Fruit fly (Drosophila melanogaster) whole organism, embryonic: ENCODE measurements around the gene Vajk3.

ENCODE experiments used
- BtbVII ChIP-seq: fragments of 200-800 bp; sonication (Bioruptor generic); optimal IDR thresholded peaks from 3 replicates; lab custom pipeline; 2017; ENCODE audit warnings: missing biosample characterization, mild to moderate bottlenecking, missing genetic modification characterization
- Bteb2 ChIP-seq: fragments of 200-800 bp; sonication (Bioruptor generic); optimal IDR thresholded peaks from 2 replicates; lab custom pipeline; 2016; ENCODE audit warnings: missing biosample characterization, missing genetic modification characterization
- CG10147 ChIP-seq: fragments of 200-800 bp; sonication (Bioruptor generic); optimal IDR thresholded peaks from 2 replicates; lab custom pipeline; 2019; ENCODE audit warnings: missing biosample characterization, mild to moderate bottlenecking, missing genetic modification characterization, moderate library complexity
- CG10267 ChIP-seq: fragments of 200-800 bp; sonication (Bioruptor generic); optimal IDR thresholded peaks from 2 replicates; lab custom pipeline; 2018; ENCODE audit warnings: missing biosample characterization, mild to moderate bottlenecking, missing genetic modification characterization, moderate library complexity
- CG10959 ChIP-seq: fragments of 200-800 bp; sonication (Bioruptor generic); IDR thresholded peaks from 2 replicates; pipeline ENCODE4 v1.3.6; 2022; ENCODE audit warnings: missing biosample characterization, missing genetic modification characterization
- CG10979 ChIP-seq: fragments of 200-800 bp; sonication (Bioruptor generic); optimal IDR thresholded peaks from 2 replicates; lab custom pipeline; 2018; ENCODE audit warnings: missing biosample characterization, mild to moderate bottlenecking, missing genetic modification characterization, moderate library complexity
- CG11398 ChIP-seq: fragments of 200-800 bp; sonication (Bioruptor generic); optimal IDR thresholded peaks from 2 replicates; lab custom pipeline; 2016; ENCODE audit warnings: missing biosample characterization, missing genetic modification characterization
- CG14667 ChIP-seq: fragments of 200-800 bp; sonication (Bioruptor generic); IDR thresholded peaks from 2 replicates; pipeline ENCODE4 v1.3.6; 2022; ENCODE audit warnings: missing biosample characterization, missing genetic modification characterization
- CG14965 ChIP-seq: fragments of 200-800 bp; sonication (Bioruptor generic); optimal IDR thresholded peaks from 2 replicates; lab custom pipeline; 2016; ENCODE audit warnings: missing biosample characterization, missing genetic modification characterization, borderline replicate concordance
- CG2129 ChIP-seq: fragments of 200-800 bp; sonication (Bioruptor generic); IDR thresholded peaks from 2 replicates; pipeline ENCODE4 v1.3.6; 2022; ENCODE audit warnings: missing biosample characterization, missing genetic modification characterization; ENCODE audit not compliant: partially characterized antibody
- CG31441 ChIP-seq: fragments of 200-800 bp; sonication (Bioruptor generic); IDR thresholded peaks from 2 replicates; pipeline ENCODE4 v1.3.6; 2022; ENCODE audit warnings: missing biosample characterization, missing genetic modification characterization
- CG3726 ChIP-seq: fragments of 200-800 bp; sonication (Bioruptor generic); IDR thresholded peaks from 3 replicates; pipeline ENCODE4, ENCODE4 v1.3.6; 2022; ENCODE audit warnings: missing biosample characterization, missing genetic modification characterization
- CG42726 ChIP-seq: fragments of 200-800 bp; sonication (Bioruptor generic); IDR thresholded peaks from 2 replicates; pipeline ENCODE4 v1.3.6; 2022; ENCODE audit warnings: missing biosample characterization, missing genetic modification characterization; ENCODE audit not compliant: partially characterized antibody
- CG43689 ChIP-seq: fragments of 200-800 bp; sonication (Bioruptor generic); IDR thresholded peaks from 2 replicates; pipeline ENCODE4 v1.3.6; 2022; ENCODE audit warnings: missing biosample characterization, missing genetic modification characterization
- CG4820 ChIP-seq: fragments of 200-800 bp; sonication (Bioruptor generic); optimal IDR thresholded peaks from 3 replicates; lab custom pipeline; 2016; ENCODE audit warnings: missing biosample characterization, missing genetic modification characterization
- CG6175 ChIP-seq: fragments of 200-800 bp; sonication (Bioruptor generic); IDR thresholded peaks from 3 replicates; pipeline ENCODE4 v1.3.6; 2022; ENCODE audit warnings: missing biosample characterization, missing genetic modification characterization
- CG6689 ChIP-seq: fragments of 200-800 bp; sonication (Bioruptor generic); IDR thresholded peaks from 2 replicates; pipeline ENCODE4 v1.3.6; 2022; ENCODE audit warnings: missing biosample characterization, missing genetic modification characterization
- CG7786 ChIP-seq: fragments of 200-800 bp; sonication (Bioruptor generic); optimal IDR thresholded peaks from 2 replicates; lab custom pipeline; 2016; ENCODE audit warnings: missing biosample characterization, missing genetic modification characterization
- CG9609 ChIP-seq: fragments of 200-800 bp; sonication (Bioruptor generic); optimal IDR thresholded peaks from 3 replicates; lab custom pipeline; 2016; ENCODE audit warnings: missing biosample characterization, missing genetic modification characterization
- CG9876 ChIP-seq: fragments of 200-800 bp; sonication (Bioruptor generic); optimal IDR thresholded peaks from 2 replicates; lab custom pipeline; 2016; ENCODE audit warnings: missing biosample characterization, missing genetic modification characterization
- CoRest ChIP-seq: fragments of 200-800 bp; sonication (Bioruptor generic); optimal IDR thresholded peaks from 3 replicates; lab custom pipeline; 2018; ENCODE audit warnings: missing biosample characterization, mild to moderate bottlenecking, missing genetic modification characterization, moderate library complexity
- Deaf1 ChIP-seq: fragments of 200-800 bp; optimal IDR thresholded peaks from 3 replicates; lab custom pipeline; 2019; ENCODE audit warnings: missing biosample characterization, mild to moderate bottlenecking, missing genetic modification characterization, moderate library complexity
- Drgx ChIP-seq: fragments of 200-800 bp; sonication (Bioruptor generic); IDR thresholded peaks from 2 replicates; pipeline ENCODE4 v1.3.6; 2022; ENCODE audit warnings: missing biosample characterization, missing genetic modification characterization
- Gsc ChIP-seq: fragments of 200-800 bp; sonication (Bioruptor generic); IDR thresholded peaks from 2 replicates; pipeline ENCODE4 v1.3.6; 2022; ENCODE audit warnings: missing biosample characterization, missing genetic modification characterization
- HHEX ChIP-seq: fragments of 200-800 bp; sonication (Bioruptor generic); optimal IDR thresholded peaks from 3 replicates; lab custom pipeline; 2017; ENCODE audit warnings: missing biosample characterization, mild to moderate bottlenecking, missing genetic modification characterization, missing genetic modification reagents
- HLHmδ ChIP-seq: fragments of 200-800 bp; sonication (Bioruptor generic); optimal IDR thresholded peaks from 2 replicates; lab custom pipeline; 2018; ENCODE audit warnings: missing biosample characterization, mild to moderate bottlenecking, missing genetic modification characterization, moderate library complexity
- Hey ChIP-seq: fragments of 200-800 bp; sonication (Bioruptor generic); optimal IDR thresholded peaks from 3 replicates; lab custom pipeline; 2018; ENCODE audit warnings: missing biosample characterization, mild to moderate bottlenecking, missing genetic modification characterization
- HmgZ ChIP-seq: fragments of 200-800 bp; sonication (Bioruptor generic); optimal IDR thresholded peaks from 2 replicates; lab custom pipeline; 2018; ENCODE audit warnings: missing biosample characterization, mild to moderate bottlenecking, missing genetic modification characterization
- Hr78 ChIP-seq, 2 experiments: fragments of 200-800 bp in 1 of 2; fragments of >200 bp in 1 of 2; sonication (Bioruptor generic) in 1 of 2; optimal IDR thresholded peaks; 2 replicates each; lab custom pipeline; 2017 to 2019; ENCODE audit warnings: missing biosample characterization in 2 of 2, missing genetic modification characterization in 2 of 2, mild to moderate bottlenecking in 1 of 2, moderate library complexity in 1 of 2
- Myb ChIP-seq: fragments of 200-800 bp; sonication (Bioruptor generic); optimal IDR thresholded peaks from 2 replicates; lab custom pipeline; 2016; ENCODE audit warnings: missing biosample characterization, missing genetic modification characterization
- NC2α ChIP-seq: fragments of 200-800 bp; sonication (Bioruptor generic); optimal IDR thresholded peaks from 2 replicates; lab custom pipeline; 2016; ENCODE audit warnings: missing biosample characterization, missing genetic modification characterization
- Oaz ChIP-seq: fragments of 200-800 bp; sonication (Bioruptor generic); IDR thresholded peaks from 2 replicates; pipeline ENCODE4 v1.3.6; 2022; ENCODE audit warnings: missing biosample characterization, missing genetic modification characterization
- Optix ChIP-seq: fragments of 200-800 bp; sonication (Bioruptor generic); IDR thresholded peaks from 3 replicates; pipeline ENCODE4 v1.3.6; 2022; ENCODE audit warnings: missing biosample characterization, missing genetic modification characterization
- Usf ChIP-seq: fragments of 200-800 bp; sonication (Bioruptor generic); optimal IDR thresholded peaks from 2 replicates; lab custom pipeline; 2017; ENCODE audit warnings: missing genotype, missing biosample characterization, missing genetic modification characterization
- YL-1 ChIP-seq: fragments of 200-800 bp; sonication (Bioruptor generic); optimal IDR thresholded peaks from 3 replicates; lab custom pipeline; 2017; ENCODE audit warnings: missing biosample characterization, mild to moderate bottlenecking, missing genetic modification characterization
- amos ChIP-seq: fragments of 200-800 bp; sonication (Bioruptor generic); IDR thresholded peaks from 2 replicates; pipeline ENCODE4 v1.3.6; 2022; ENCODE audit warnings: missing biosample characterization, missing genetic modification characterization; ENCODE audit not compliant: partially characterized antibody
- ash1 ChIP-seq: fragments of 200-800 bp; sonication (Bioruptor generic); optimal IDR thresholded peaks from 2 replicates; lab custom pipeline; 2018; ENCODE audit warnings: missing biosample characterization, mild to moderate bottlenecking, missing genetic modification characterization
- az2 ChIP-seq: fragments of 200-800 bp; sonication (Bioruptor generic); optimal IDR thresholded peaks from 3 replicates; lab custom pipeline; 2016; ENCODE audit warnings: missing biosample characterization, missing genetic modification characterization
- bab2 ChIP-seq: fragments of 200-800 bp; sonication (Bioruptor generic); optimal IDR thresholded peaks from 2 replicates; lab custom pipeline; 2016; ENCODE audit warnings: missing biosample characterization, missing genetic modification characterization
- br ChIP-seq: fragments of >200 bp; optimal IDR thresholded peaks from 2 replicates; lab custom pipeline; 2017
- cato ChIP-seq: fragments of 200-800 bp; sonication (Bioruptor generic); optimal IDR thresholded peaks from 2 replicates; lab custom pipeline; 2016; ENCODE audit warnings: missing biosample characterization, missing genetic modification characterization, borderline replicate concordance
- cg ChIP-seq: fragments of 200-800 bp; sonication (Bioruptor generic); optimal IDR thresholded peaks from 3 replicates; lab custom pipeline; 2019; ENCODE audit warnings: missing biosample characterization, mild to moderate bottlenecking, missing genetic modification characterization, moderate library complexity
- chinmo ChIP-seq: fragments of 200-800 bp; sonication (Bioruptor generic); IDR thresholded peaks from 4 replicates; pipeline ENCODE4 v1.3.6; 2022; ENCODE audit warnings: missing biosample characterization, missing genetic modification characterization; ENCODE audit not compliant: partially characterized antibody
- gsb-n ChIP-seq: fragments of 200-800 bp; sonication (Bioruptor generic); optimal IDR thresholded peaks from 3 replicates; lab custom pipeline; 2018; ENCODE audit warnings: missing biosample characterization, mild to moderate bottlenecking, missing genetic modification characterization
- hb ChIP-seq: fragments of 200-800 bp; sonication (Bioruptor generic); IDR thresholded peaks from 3 replicates; pipeline ENCODE4 v1.3.6; 2022; ENCODE audit warnings: missing biosample characterization, missing genetic modification characterization; ENCODE audit not compliant: partially characterized antibody
- luna ChIP-seq: fragments of 200-800 bp; sonication (Bioruptor generic); optimal IDR thresholded peaks from 2 replicates; lab custom pipeline; 2016; ENCODE audit warnings: missing biosample characterization, missing genetic modification characterization
- tap ChIP-seq: fragments of 200-800 bp; optimal IDR thresholded peaks from 3 replicates; lab custom pipeline; 2019; ENCODE audit warnings: missing biosample characterization, mild to moderate bottlenecking, missing genetic modification characterization, moderate library complexity
- yki ChIP-seq: fragments of >200 bp; optimal IDR thresholded peaks from 3 replicates; lab custom pipeline; 2018
- zen ChIP-seq: fragments of 200-800 bp; sonication (Bioruptor generic); optimal IDR thresholded peaks from 3 replicates; lab custom pipeline; 2018; ENCODE audit warnings: missing biosample characterization, mild to moderate bottlenecking, missing genetic modification characterization, moderate library complexity
- zf30C ChIP-seq: fragments of 200-800 bp; sonication (Bioruptor generic); optimal IDR thresholded peaks from 3 replicates; lab custom pipeline; 2018; ENCODE audit warnings: missing biosample characterization, mild to moderate bottlenecking, missing genetic modification characterization

Vajk3 gene

DNA sequence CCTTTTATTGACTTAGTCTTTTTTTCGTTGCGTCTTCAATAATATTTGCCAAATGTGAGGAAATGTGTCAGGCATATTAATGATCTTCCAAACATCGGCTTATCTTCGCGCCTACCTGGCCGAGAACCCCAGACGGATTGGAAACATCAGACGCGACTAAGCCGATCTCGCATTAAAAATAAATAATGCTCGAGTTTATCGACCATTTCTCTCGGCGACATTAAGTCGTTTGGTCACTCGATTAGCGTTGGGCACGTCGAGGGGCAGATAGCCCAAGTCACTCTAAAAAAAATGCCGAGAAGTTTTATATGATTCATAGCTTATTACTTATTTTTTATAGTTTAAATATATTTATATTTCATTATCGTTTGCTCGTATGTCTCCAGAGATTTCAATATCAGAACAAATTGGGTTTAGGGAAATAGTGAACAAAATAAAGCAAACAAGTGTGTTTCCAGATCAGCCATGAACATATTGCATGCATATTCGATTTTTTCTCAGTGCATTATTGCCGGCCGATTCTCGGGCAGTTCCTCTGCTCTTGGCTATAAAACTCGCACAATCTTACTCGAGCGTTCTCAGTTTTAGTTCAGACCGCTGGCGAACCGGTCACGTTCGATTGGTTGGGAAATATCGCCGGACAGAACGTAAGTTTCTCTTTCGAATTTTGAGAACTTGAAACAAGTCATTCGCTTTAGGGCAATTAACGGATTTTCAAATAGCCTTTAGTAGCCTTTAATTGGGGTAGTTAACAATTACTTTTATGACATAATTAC is 42.0 kb downstream of the Vajk3 start, which contains the start of gene Ance (continued):
- TF ChIP-seq br (lab: Kevin White, UChicago) (no peak), CG10979 (tag; lab: Kevin White, UChicago) (peak; percentile 50), Hey (no peak), Myb (GFP tag; lab: Kevin White, UChicago) (no peak), bab2 (GFP tag; lab: Kevin White, UChicago) (no peak), CG43689 (GFP tag; lab: Robert Waterston, UW) (no peak), ash1 (GFP tag; lab: Kevin White, UChicago) (no peak), CG4820 (GFP tag; lab: Kevin White, UChicago) (peak; percentile 18), hb (GFP tag; lab: Robert Waterston, UW) (no peak), cg (GFP tag; lab: Kevin White, UChicago) (no peak), NC2α (no peak), CG6175 (GFP tag; lab: Robert Waterston, UW) (no peak), CG3726 (GFP tag; lab: Robert Waterston, UW) (no peak), HHEX (GFP tag; lab: Kevin White, UChicago) (no peak), CG9609 (no peak), Deaf1 (tag; lab: Kevin White, UChicago) (no peak), CG9876 (GFP tag; lab: Kevin White, UChicago) (no peak), Usf (peak; percentile 56), CG7786 (GFP tag; lab: Kevin White, UChicago) (no peak), gsb-n (tag; lab: Kevin White, UChicago) (peak; percentile 43), zen (tag; lab: Kevin White, UChicago) (peak; percentile 55), Drgx (GFP tag; lab: Robert Waterston, UW) (0 out of 2 replicates have a peak, but pooled peaks have one; percentile 27), zf30C (peak; percentile 89), az2 (no peak), Optix (GFP tag; lab: Robert Waterston, UW) (no peak), luna (no peak), CG31441 (0 out of 2 replicates have a peak, but pooled peaks have one; percentile 15), CG14965 (GFP tag; lab: Kevin White, UChicago) (no peak), YL-1 (no peak), CG6689 (peak; percentile 35), CG42726 (GFP tag; lab: Robert Waterston, UW) (0 out of 2 replicates have a peak, but pooled peaks have one; percentile 26), Bteb2 (GFP tag; lab: Kevin White, UChicago) (no peak), CG11398 (GFP tag; lab: Kevin White, UChicago) (no peak), amos (no peak; the same call in 1 of the 2 replicates), CG10147 (peak; percentile 60), CG10959 (GFP tag; lab: Robert Waterston, UW) (peak; percentile 50), cato (no peak), yki (no peak), Oaz (GFP tag; lab: Robert Waterston, UW) (no peak), Hr78 (GFP tag; optimal IDR thresholded peaks at IDR 0.05; lab: Kevin White, UChicago) (no peak), BtbVII (GFP tag; lab: Kevin White, UChicago) (peak; percentile 4), HmgZ (tag; lab: Kevin White, UChicago) (peak; percentile 15), CG2129 (GFP tag; lab: Robert Waterston, UW) (no peak), Gsc (GFP tag; lab: Robert Waterston, UW) (no peak), CoRest (tag; lab: Kevin White, UChicago) (peak; percentile 55), tap (tag; lab: Kevin White, UChicago) (no peak), CG14667 (no peak), chinmo (0 out of 4 replicates have a peak, but pooled peaks have one; percentile 19), HLHmδ (no peak), CG10267 (no peak)
